Worm (Caenorhabditis elegans) whole organism, L3 larva: ENCODE results near the gene stdh-3.

Source experiments
- R02D3.7 ChIP-seq: fragments of 150-350 bp; optimal IDR thresholded peaks from 2 replicates; lab custom pipeline; 2014; ENCODE audit warnings: missing biosample characterization, missing genetic modification characterization
- aly-2 ChIP-seq: fragments of 150-350 bp; optimal IDR thresholded peaks from 2 replicates; lab custom pipeline; 2014; ENCODE audit warnings: missing biosample characterization, missing genetic modification characterization
- ama-1 ChIP-seq: fragments of 150-350 bp; optimal IDR thresholded peaks from 2 replicates; lab custom pipeline; 2018
- elt-1 ChIP-seq: fragments of 150-350 bp; optimal IDR thresholded peaks from 2 replicates; lab custom pipeline; 2014; ENCODE audit warnings: missing biosample characterization, missing genetic modification characterization
- elt-3 ChIP-seq, 3 experiments: fragments of 150-350 bp in 1 of 3; sonication (generic microtip) in 2 of 3; optimal IDR thresholded peaks; 2 replicates in 2 of 3; 4 replicates in 1 of 3; lab custom pipeline; 2014 to 2017; ENCODE audit warnings: missing biosample characterization in 3 of 3, missing genetic modification characterization in 3 of 3
- fkh-10 ChIP-seq: sonication (generic microtip); optimal IDR thresholded peaks from 2 replicates; lab custom pipeline; 2017; ENCODE audit warnings: missing biosample characterization, missing genetic modification reagents, missing genetic modification characterization
- jun-1 ChIP-seq: fragments of 150-350 bp; optimal IDR thresholded peaks from 2 replicates; lab custom pipeline; 2014; ENCODE audit warnings: missing biosample characterization, missing genetic modification reagents, missing genetic modification characterization
- lin-15B ChIP-seq: fragments of 150-350 bp; optimal IDR thresholded peaks from 2 replicates; lab custom pipeline; 2014; ENCODE audit warnings: missing biosample characterization, missing genetic modification characterization
- mdl-1 ChIP-seq: fragments of 150-350 bp; optimal IDR thresholded peaks from 2 replicates; lab custom pipeline; 2014; ENCODE audit warnings: missing biosample characterization, missing genetic modification characterization
- nfya-1 ChIP-seq: sonication (generic microtip); optimal IDR thresholded peaks from 2 replicates; lab custom pipeline; 2017; ENCODE audit warnings: missing genetic modification characterization, mild to moderate bottlenecking, missing compliant biosample characterization, antibody characterized with exemption, moderate library complexity; ENCODE audit not compliant: insufficient read depth
- pha-4 ChIP-seq: fragments of 150-350 bp; optimal IDR thresholded peaks from 2 replicates; lab custom pipeline; 2014; ENCODE audit warnings: missing biosample characterization, missing genetic modification reagents, missing genetic modification characterization
- skn-1 ChIP-seq: fragments of 150-350 bp; optimal IDR thresholded peaks from 2 replicates; lab custom pipeline; 2014; ENCODE audit warnings: missing biosample characterization, missing genetic modification characterization
- tbx-2 ChIP-seq: sonication (generic microtip); optimal IDR thresholded peaks from 2 replicates; lab custom pipeline; 2016; ENCODE audit warnings: mild to moderate bottlenecking, missing genetic modification characterization, missing compliant biosample characterization

DNA sequence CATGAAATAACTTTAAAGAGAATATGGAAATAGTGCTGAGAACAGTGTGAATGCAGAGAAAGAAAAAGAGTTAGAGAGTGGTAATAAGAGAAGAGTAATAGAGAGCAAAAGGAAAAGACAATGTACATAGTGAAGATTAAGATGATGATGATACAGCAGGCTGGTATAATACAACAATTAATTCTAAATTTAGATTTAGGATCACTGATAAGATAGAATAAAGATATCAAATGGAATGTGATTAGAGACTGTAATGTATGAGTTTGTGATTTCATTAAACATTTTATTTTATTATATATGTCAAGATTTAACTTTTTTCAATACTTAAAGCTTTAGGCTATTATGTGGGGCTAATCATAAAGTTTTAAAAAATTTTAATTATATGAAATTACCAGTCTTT lies 48.8 kb downstream of the stdh-3 start, which contains the start of gene R10D12.8:
- TF ChIP-seq tbx-2 (tag; lab: Kevin White, UChicago) = no peak
- no peak for TF ChIP-seq lin-15B (tag; lab: Kevin White, UChicago)
- no peak for TF ChIP-seq R02D3.7 (tag; lab: Kevin White, UChicago)
- TF ChIP-seq pha-4 (tag; lab: Kevin White, UChicago) = peak; percentile 53
- no peak for TF ChIP-seq ama-1 (lab: Kevin White, UChicago)
- TF ChIP-seq elt-1 (tag; lab: Kevin White, UChicago) = no peak
- TF ChIP-seq fkh-10 (GFP tag; lab: Kevin White, UChicago) = no peak
- no peak for TF ChIP-seq mdl-1 (tag; lab: Kevin White, UChicago)
- TF ChIP-seq aly-2 (tag; lab: Kevin White, UChicago) = no peak
- TF ChIP-seq elt-3 (tag; optimal IDR thresholded peaks at IDR 0.05; lab: Kevin White, UChicago) = no peak
- no peak for TF ChIP-seq skn-1
- TF ChIP-seq jun-1 (tag; lab: Kevin White, UChicago) = no peak
- TF ChIP-seq nfya-1 = no peak
